Fruit fly (Drosophila melanogaster) whole organism, embryonic: Measurements from ENCODE around the gene CG14302.
A peak's percentile ranks its signal among the peaks of the same experiment; 100 is the strongest.

Source experiments
- Ada2b ChIP-seq: fragments of 200-800 bp; sonication (Bioruptor generic); IDR thresholded peaks from 2 replicates; pipeline ENCODE4 v1.3.6; 2022; ENCODE audit warnings: missing biosample characterization, missing genetic modification characterization
- Blimp-1 ChIP-seq: fragments of 200-800 bp; sonication (Bioruptor generic); optimal IDR thresholded peaks from 3 replicates; lab custom pipeline; 2018; ENCODE audit warnings: missing biosample characterization, missing genetic modification characterization, mild to moderate bottlenecking, moderate library complexity, missing genetic modification reagents
- CG10321 ChIP-seq: fragments of 200-800 bp; sonication (Bioruptor generic); IDR thresholded peaks from 2 replicates; pipeline ENCODE4 v1.3.6; 2022; ENCODE audit warnings: missing biosample characterization, missing genetic modification characterization
- CG11085 ChIP-seq: fragments of 200-800 bp; sonication (Bioruptor generic); IDR thresholded peaks from 2 replicates; pipeline ENCODE4 v1.3.6; 2022; ENCODE audit warnings: missing biosample characterization, missing genetic modification characterization
- CG11560 ChIP-seq: fragments of 200-800 bp; sonication (Bioruptor generic); IDR thresholded peaks from 3 replicates; pipeline ENCODE4 v1.3.6; 2022; ENCODE audit warnings: missing biosample characterization, missing genetic modification characterization
- CG12744 ChIP-seq: fragments of 200-800 bp; sonication (Bioruptor generic); optimal IDR thresholded peaks from 2 replicates; lab custom pipeline; 2016; ENCODE audit warnings: missing biosample characterization, missing genetic modification characterization
- CG13775 ChIP-seq: fragments of 200-800 bp; sonication (Bioruptor generic); optimal IDR thresholded peaks from 3 replicates; lab custom pipeline; 2017; ENCODE audit warnings: missing biosample characterization, mild to moderate bottlenecking, missing genetic modification characterization
- CG15514 ChIP-seq: fragments of 200-800 bp; sonication (Bioruptor generic); optimal IDR thresholded peaks from 3 replicates; lab custom pipeline; 2017; ENCODE audit warnings: missing biosample characterization, missing genetic modification characterization, mild to moderate bottlenecking, moderate library complexity, missing genetic modification reagents
- CG15601 ChIP-seq: fragments of 200-800 bp; sonication (Bioruptor generic); optimal IDR thresholded peaks from 3 replicates; lab custom pipeline; 2019; ENCODE audit warnings: missing biosample characterization, mild to moderate bottlenecking, missing genetic modification characterization, moderate library complexity
- CG17328 ChIP-seq: fragments of 200-800 bp; sonication (Bioruptor generic); IDR thresholded peaks from 2 replicates; pipeline ENCODE4 v1.3.6; 2022; ENCODE audit warnings: missing biosample characterization, missing genetic modification characterization
- CG18476 ChIP-seq: fragments of 200-800 bp; sonication (Bioruptor generic); optimal IDR thresholded peaks from 2 replicates; lab custom pipeline; 2016; ENCODE audit warnings: missing biosample characterization, mild to moderate bottlenecking, missing genetic modification characterization
- CG2129 ChIP-seq: fragments of 200-800 bp; sonication (Bioruptor generic); IDR thresholded peaks from 2 replicates; pipeline ENCODE4 v1.3.6; 2022; ENCODE audit warnings: missing biosample characterization, missing genetic modification characterization; ENCODE audit not compliant: partially characterized antibody
- CG2712 ChIP-seq: fragments of 200-800 bp; optimal IDR thresholded peaks from 3 replicates; lab custom pipeline; 2019; ENCODE audit warnings: missing biosample characterization, mild to moderate bottlenecking, missing genetic modification characterization, moderate library complexity
- CG3163 ChIP-seq: fragments of 200-800 bp; sonication (Bioruptor generic); optimal IDR thresholded peaks from 3 replicates; lab custom pipeline; 2016; ENCODE audit warnings: missing biosample characterization, missing genetic modification characterization
- CG32532 ChIP-seq: fragments of 200-800 bp; sonication (Bioruptor generic); IDR thresholded peaks from 2 replicates; pipeline ENCODE4 v1.3.6; 2022; ENCODE audit warnings: missing biosample characterization, missing genetic modification characterization
- CG3847 ChIP-seq: fragments of 200-800 bp; sonication (Bioruptor generic); IDR thresholded peaks from 2 replicates; pipeline ENCODE4 v1.3.6; 2022; ENCODE audit warnings: missing biosample characterization, missing genetic modification characterization
- CG43689 ChIP-seq: fragments of 200-800 bp; sonication (Bioruptor generic); IDR thresholded peaks from 2 replicates; pipeline ENCODE4 v1.3.6; 2022; ENCODE audit warnings: missing biosample characterization, missing genetic modification characterization
- CG6175 ChIP-seq: fragments of 200-800 bp; sonication (Bioruptor generic); IDR thresholded peaks from 3 replicates; pipeline ENCODE4 v1.3.6; 2022; ENCODE audit warnings: missing biosample characterization, missing genetic modification characterization
- CG8388 ChIP-seq: fragments of 200-800 bp; sonication (Bioruptor generic); optimal IDR thresholded peaks from 2 replicates; lab custom pipeline; 2019; ENCODE audit warnings: missing biosample characterization, mild to moderate bottlenecking, missing genetic modification characterization, moderate library complexity
- GATAe ChIP-seq: fragments of 200-800 bp; sonication (Bioruptor generic); conservative IDR thresholded peaks from 2 replicates; pipeline ENCODE4 v1.3.6; 2022; ENCODE audit warnings: missing biosample characterization, missing genetic modification characterization
- Gug ChIP-seq: fragments of 200-800 bp; sonication (Bioruptor generic); IDR thresholded peaks from 4 replicates; pipeline ENCODE4 v1.3.6; 2022; ENCODE audit warnings: missing biosample characterization, missing genetic modification characterization
- Hr39 ChIP-seq: fragments of >200 bp; optimal IDR thresholded peaks from 2 replicates; lab custom pipeline; 2017
- Hr78 ChIP-seq, 2 experiments: fragments of 200-800 bp in 1 of 2; fragments of >200 bp in 1 of 2; sonication (Bioruptor generic) in 1 of 2; optimal IDR thresholded peaks; 2 replicates each; lab custom pipeline; 2017 to 2019; ENCODE audit warnings: missing biosample characterization in 2 of 2, missing genetic modification characterization in 2 of 2, mild to moderate bottlenecking in 1 of 2, moderate library complexity in 1 of 2
- Lim3 ChIP-seq: fragments of 200-800 bp; sonication (Bioruptor generic); IDR thresholded peaks from 2 replicates; pipeline ENCODE4 v1.3.6; 2022; ENCODE audit warnings: missing biosample characterization, missing genetic modification characterization
- Max ChIP-seq: fragments of 200-800 bp; sonication (Bioruptor generic); optimal IDR thresholded peaks from 2 replicates; lab custom pipeline; 2016; ENCODE audit warnings: missing biosample characterization, mild to moderate bottlenecking, missing genetic modification characterization
- Mes4 ChIP-seq: fragments of 200-800 bp; sonication (Bioruptor generic); optimal IDR thresholded peaks from 2 replicates; lab custom pipeline; 2016; ENCODE audit warnings: missing biosample characterization, missing genetic modification characterization
- NC2β ChIP-seq: fragments of 200-800 bp; sonication (Bioruptor generic); optimal IDR thresholded peaks from 2 replicates; lab custom pipeline; 2016; ENCODE audit warnings: missing biosample characterization, missing genetic modification characterization
- Nf-YA ChIP-seq: fragments of 200-800 bp; sonication (Bioruptor generic); IDR thresholded peaks from 2 replicates; pipeline ENCODE4 v1.3.6; 2022; ENCODE audit warnings: missing biosample characterization, missing genetic modification characterization
- Opbp ChIP-seq: fragments of 200-800 bp; sonication (Bioruptor generic); IDR thresholded peaks from 3 replicates; pipeline ENCODE4 v1.3.6; 2022; ENCODE audit warnings: missing biosample characterization, missing genetic modification characterization; ENCODE audit not compliant: partially characterized antibody
- Tbp ChIP-seq: fragments of >200 bp; optimal IDR thresholded peaks from 2 replicates; lab custom pipeline; 2018; ENCODE audit warnings: missing biosample characterization, missing genetic modification characterization
- aop ChIP-seq: fragments of 200-800 bp; sonication (Bioruptor generic); IDR thresholded peaks from 2 replicates; pipeline ENCODE4 v1.3.6; 2022; ENCODE audit warnings: missing biosample characterization, missing genetic modification characterization
- az2 ChIP-seq: fragments of 200-800 bp; sonication (Bioruptor generic); optimal IDR thresholded peaks from 3 replicates; lab custom pipeline; 2016; ENCODE audit warnings: missing biosample characterization, missing genetic modification characterization
- bowl ChIP-seq: fragments of 200-800 bp; sonication (Bioruptor generic); IDR thresholded peaks from 2 replicates; pipeline ENCODE4 v1.3.6; 2022; ENCODE audit warnings: missing biosample characterization, missing genetic modification characterization
- btn ChIP-seq: fragments of 200-800 bp; sonication (Bioruptor generic); optimal IDR thresholded peaks from 2 replicates; lab custom pipeline; 2016; ENCODE audit warnings: missing biosample characterization, missing genetic modification characterization
- cg ChIP-seq: fragments of 200-800 bp; sonication (Bioruptor generic); optimal IDR thresholded peaks from 3 replicates; lab custom pipeline; 2019; ENCODE audit warnings: missing biosample characterization, mild to moderate bottlenecking, missing genetic modification characterization, moderate library complexity
- ci ChIP-seq: fragments of 200-800 bp; sonication (Bioruptor generic); IDR thresholded peaks from 3 replicates; pipeline ENCODE4 v1.3.6; 2022; ENCODE audit warnings: missing biosample characterization, missing genetic modification characterization
- fd3F ChIP-seq: fragments of 200-800 bp; sonication (Bioruptor generic); optimal IDR thresholded peaks from 2 replicates; lab custom pipeline; 2018; ENCODE audit warnings: missing biosample characterization, mild to moderate bottlenecking, missing genetic modification characterization, moderate library complexity
- grau ChIP-seq: fragments of 200-800 bp; optimal IDR thresholded peaks from 3 replicates; lab custom pipeline; 2019; ENCODE audit warnings: missing biosample characterization, mild to moderate bottlenecking, missing genetic modification characterization, moderate library complexity
- mld ChIP-seq: fragments of 200-800 bp; sonication (Bioruptor generic); IDR thresholded peaks from 3 replicates; pipeline ENCODE4 v1.3.6; 2022; ENCODE audit warnings: missing biosample characterization, missing genetic modification characterization; ENCODE audit not compliant: partially characterized antibody
- nau ChIP-seq: fragments of 200-800 bp; sonication (Bioruptor generic); optimal IDR thresholded peaks from 3 replicates; lab custom pipeline; 2017; ENCODE audit warnings: missing biosample characterization, mild to moderate bottlenecking, missing genetic modification characterization, missing genetic modification reagents
- nmo ChIP-seq: fragments of 200-800 bp; sonication (Bioruptor generic); optimal IDR thresholded peaks from 2 replicates; lab custom pipeline; 2018; ENCODE audit warnings: missing biosample characterization, mild to moderate bottlenecking, missing genetic modification characterization, moderate library complexity
- oc ChIP-seq: fragments of 200-800 bp; sonication (Bioruptor generic); optimal IDR thresholded peaks from 2 replicates; lab custom pipeline; 2018; ENCODE audit warnings: missing biosample characterization, mild to moderate bottlenecking, missing genetic modification characterization, moderate library complexity
- odd ChIP-seq: fragments of 200-800 bp; sonication (Bioruptor generic); optimal IDR thresholded peaks from 2 replicates; lab custom pipeline; 2017; ENCODE audit warnings: missing biosample characterization, mild to moderate bottlenecking, missing genetic modification characterization
- sc ChIP-seq, 3 experiments: fragments of >200 bp in 2 of 3; fragments of 200-800 bp in 1 of 3; sonication (Bioruptor generic) in 1 of 3; optimal IDR thresholded peaks; 2 replicates in 2 of 3; 3 replicates in 1 of 3; lab custom pipeline; 2017; ENCODE audit warnings: mild to moderate bottlenecking in 1 of 3, missing biosample characterization in 1 of 3, missing genetic modification characterization in 1 of 3, missing genetic modification reagents in 1 of 3
- tgo ChIP-seq: fragments of 200-800 bp; sonication (Bioruptor generic); IDR thresholded peaks from 3 replicates; pipeline ENCODE4 v1.3.6; 2022; ENCODE audit warnings: missing biosample characterization, missing genetic modification characterization
- vnd ChIP-seq: fragments of 200-800 bp; sonication (Bioruptor generic); IDR thresholded peaks from 3 replicates; pipeline ENCODE4 v1.3.6; 2022; ENCODE audit warnings: missing biosample characterization, missing genetic modification characterization; ENCODE audit not compliant: partially characterized antibody
- wdn ChIP-seq: fragments of 200-800 bp; sonication (Bioruptor generic); IDR thresholded peaks from 2 replicates; pipeline ENCODE4 v1.3.6; 2022; ENCODE audit warnings: missing biosample characterization, missing genetic modification characterization
- zen ChIP-seq: fragments of 200-800 bp; sonication (Bioruptor generic); optimal IDR thresholded peaks from 3 replicates; lab custom pipeline; 2018; ENCODE audit warnings: missing biosample characterization, mild to moderate bottlenecking, missing genetic modification characterization, moderate library complexity

The CG14302 gene

DNA sequence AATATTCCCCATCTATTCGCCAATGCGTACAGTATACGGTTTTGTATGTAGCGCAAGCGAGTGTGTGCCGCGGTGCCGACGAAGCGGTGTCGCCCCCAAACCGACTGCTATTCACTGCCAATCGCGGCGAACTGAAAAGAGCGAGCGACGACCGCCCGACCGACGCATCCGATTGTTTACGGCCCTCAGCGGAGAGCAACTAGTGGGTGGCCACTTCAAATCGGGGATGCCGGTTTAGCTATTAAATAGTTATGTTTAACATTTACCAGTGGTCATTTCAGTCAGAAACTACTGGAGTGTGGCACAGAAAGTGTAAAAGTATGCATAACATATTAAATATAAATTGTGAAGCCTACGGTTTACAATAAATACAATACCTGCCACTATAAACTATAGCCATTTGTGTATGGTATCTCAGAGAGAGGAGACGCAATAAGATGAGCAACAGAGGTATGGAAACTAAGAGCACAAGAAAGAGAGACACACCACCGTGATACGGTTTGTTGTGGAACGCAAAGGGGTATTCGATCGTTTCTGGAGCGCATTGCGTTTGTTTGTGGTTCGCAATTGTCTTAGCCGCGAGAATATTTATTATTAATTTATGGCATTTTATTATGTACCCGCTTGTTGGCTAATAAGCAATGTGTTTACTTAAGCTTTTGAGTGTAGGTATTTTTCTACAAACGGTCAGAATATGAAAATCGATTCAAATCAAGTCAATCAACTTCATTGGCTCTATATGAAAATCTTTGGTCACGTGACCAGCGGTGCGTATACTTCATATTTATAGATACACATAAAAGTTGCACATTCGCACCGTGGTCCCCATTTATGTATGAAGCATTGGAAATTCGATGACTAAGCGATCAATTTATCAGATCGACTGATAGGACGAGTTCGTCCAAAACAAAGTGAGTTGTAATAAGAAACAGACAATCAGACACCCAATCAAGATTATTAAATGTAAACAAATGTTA lies 7.8 kb downstream of the CG14302 start (continued):
- TF ChIP-seq CG43689 (no peak), aop (GFP tag; lab: Robert Waterston, UW) (no peak), CG3847 (peak; percentile 28; the same call in 1 of the 2 replicates), mld (GFP tag; lab: Robert Waterston, UW) (no peak), CG32532 (GFP tag; lab: Robert Waterston, UW) (peak; percentile 35; the same call in 1 of the 2 replicates), NC2β (GFP tag; lab: Kevin White, UChicago) (no peak), CG8388 (GFP tag; lab: Kevin White, UChicago) (no peak), odd (GFP tag; lab: Kevin White, UChicago) (no peak), Blimp-1 (GFP tag; lab: Kevin White, UChicago) (no peak), oc (tag; lab: Kevin White, UChicago) (no peak), Hr39 (lab: Kevin White, UChicago) (no peak), btn (no peak), sc (optimal IDR thresholded peaks at IDR 0.05; lab: Kevin White, UChicago) (no peak), sc (GFP tag; optimal IDR thresholded peaks at IDR 0.05; lab: Kevin White, UChicago) (no peak), CG2129 (GFP tag; lab: Robert Waterston, UW) (no peak), tgo (GFP tag; lab: Robert Waterston, UW) (no peak), Tbp (GFP tag; lab: Kevin White, UChicago) (no peak), CG11560 (tag; lab: Robert Waterston, UW) (no peak), CG17328 (GFP tag; lab: Robert Waterston, UW) (no peak), Ada2b (GFP tag; lab: Robert Waterston, UW) (no peak), Opbp (GFP tag; lab: Robert Waterston, UW) (peak; percentile 46; the same call in 2 of the 3 replicates), wdn (GFP tag; lab: Robert Waterston, UW) (0 out of 2 replicates have a peak, but pooled peaks have one; percentile 28), az2 (GFP tag; lab: Kevin White, UChicago) (no peak), grau (tag; lab: Kevin White, UChicago) (no peak), cg (peak; percentile 3), fd3F (GFP tag; lab: Kevin White, UChicago) (no peak), GATAe (GFP tag; lab: Robert Waterston, UW) (no peak), bowl (GFP tag; lab: Robert Waterston, UW) (no peak), Nf-YA (no peak), CG10321 (GFP tag; lab: Robert Waterston, UW) (no peak; the same call in 1 of the 2 replicates), vnd (GFP tag; lab: Robert Waterston, UW) (no peak), Mes4 (no peak), CG15514 (GFP tag; lab: Kevin White, UChicago) (peak; percentile 12), Max (GFP tag; lab: Kevin White, UChicago) (no peak), CG15601 (tag; lab: Kevin White, UChicago) (no peak), CG2712 (tag; lab: Kevin White, UChicago) (no peak), Lim3 (GFP tag; lab: Robert Waterston, UW) (no peak), CG13775 (GFP tag; lab: Kevin White, UChicago) (no peak), CG12744 (GFP tag; lab: Kevin White, UChicago) (no peak), Hr78 (GFP tag; optimal IDR thresholded peaks at IDR 0.05; lab: Kevin White, UChicago) (no peak), CG11085 (no peak), ci (GFP tag; lab: Robert Waterston, UW) (no peak), Gug (no peak), nmo (no peak), CG3163 (GFP tag; lab: Kevin White, UChicago) (peak; percentile 85), CG6175 (GFP tag; lab: Robert Waterston, UW) (peak; percentile 91), zen (no peak), CG18476 (GFP tag; lab: Kevin White, UChicago) (no peak), nau (GFP tag; lab: Kevin White, UChicago) (no peak)
